Worm (Caenorhabditis elegans) whole organism, L3 larva: Measurements from ENCODE around the gene tost-1.

Experiments
- nhr-11 ChIP-seq: fragments of 150-350 bp; optimal IDR thresholded peaks from 2 replicates; lab custom pipeline; 2014; ENCODE audit warnings: missing biosample characterization, missing genetic modification characterization
- zag-1 ChIP-seq: fragments of 150-350 bp; optimal IDR thresholded peaks from 2 replicates; lab custom pipeline; 2014; ENCODE audit warnings: missing biosample characterization, missing genetic modification characterization

DNA sequence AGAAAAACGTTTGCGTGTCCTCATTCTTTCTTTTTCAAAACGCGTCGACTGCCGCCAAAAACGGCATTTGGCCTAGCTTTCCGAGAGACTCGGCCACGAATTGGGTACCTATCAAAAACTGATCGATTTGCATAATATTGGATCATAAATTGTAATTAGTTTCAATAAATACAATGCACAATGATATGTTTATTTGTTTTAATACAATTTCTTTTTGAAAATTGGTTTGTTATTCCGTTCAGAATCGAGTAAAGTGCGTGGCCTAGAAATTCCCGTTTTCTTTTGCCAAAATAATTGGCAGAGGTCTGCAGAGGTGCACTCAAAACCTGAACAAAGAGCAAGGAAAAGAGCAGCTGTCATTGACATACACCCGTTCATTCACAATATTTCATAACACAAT lies 27.3 kb upstream of the tost-1 start, which contains the start of gene F26F4.8:
- TF ChIP-seq zag-1 (tag; lab: Kevin White, UChicago): no peak
- no peak for TF ChIP-seq nhr-11 (tag; lab: Kevin White, UChicago)
